Fruit fly (Drosophila melanogaster) whole organism, prepupa: ENCODE data around the gene MtnD.

Source experiments
- Blimp-1 ChIP-seq: fragments of 200-800 bp; sonication (Bioruptor generic); optimal IDR thresholded peaks from 3 replicates; lab custom pipeline; 2017; ENCODE audit warnings: missing biosample characterization, missing genetic modification characterization, mild to moderate bottlenecking, moderate library complexity, missing genetic modification reagents
- CG10631 ChIP-seq: fragments of 200-800 bp; sonication (Bioruptor generic); optimal IDR thresholded peaks from 2 replicates; lab custom pipeline; 2016; ENCODE audit warnings: missing biosample characterization, missing genetic modification characterization
- CG10669 ChIP-seq: fragments of 200-800 bp; sonication (Bioruptor generic); optimal IDR thresholded peaks from 3 replicates; lab custom pipeline; 2018; ENCODE audit warnings: missing biosample characterization, mild to moderate bottlenecking, missing genetic modification characterization, moderate library complexity
- CG11294 ChIP-seq: fragments of 200-800 bp; sonication (Bioruptor generic); IDR thresholded peaks from 2 replicates; pipeline ENCODE4 v1.3.6; 2022; ENCODE audit warnings: missing biosample characterization, missing genetic modification characterization
- CG11902 ChIP-seq: fragments of 200-800 bp; sonication (Bioruptor generic); optimal IDR thresholded peaks from 3 replicates; lab custom pipeline; 2016; ENCODE audit warnings: missing biosample characterization, missing genetic modification characterization
- CG15336 ChIP-seq: fragments of 200-800 bp; sonication (Bioruptor generic); IDR thresholded peaks from 2 replicates; pipeline ENCODE4 v1.3.6; 2022; ENCODE audit warnings: missing biosample characterization, missing genetic modification characterization
- CG16779 ChIP-seq: fragments of 200-800 bp; sonication (Bioruptor generic); optimal IDR thresholded peaks from 3 replicates; lab custom pipeline; 2017; ENCODE audit warnings: missing biosample characterization, mild to moderate bottlenecking, missing genetic modification characterization
- CG3032 ChIP-seq: fragments of 200-800 bp; optimal IDR thresholded peaks from 2 replicates; lab custom pipeline; 2019; ENCODE audit warnings: missing biosample characterization, mild to moderate bottlenecking, missing genetic modification characterization, moderate library complexity
- CG31627 ChIP-seq: fragments of 200-800 bp; sonication (Bioruptor generic); optimal IDR thresholded peaks from 3 replicates; lab custom pipeline; 2016; ENCODE audit warnings: missing biosample characterization, missing genetic modification characterization
- CG32006 ChIP-seq: fragments of 200-800 bp; sonication (Bioruptor generic); optimal IDR thresholded peaks from 3 replicates; lab custom pipeline; 2017; ENCODE audit warnings: missing biosample characterization, mild to moderate bottlenecking, missing genetic modification characterization
- CG4318 ChIP-seq: fragments of 200-800 bp; sonication (Bioruptor generic); optimal IDR thresholded peaks from 3 replicates; lab custom pipeline; 2017; ENCODE audit warnings: missing biosample characterization, mild to moderate bottlenecking, missing genetic modification characterization
- CG6276 ChIP-seq: fragments of 200-800 bp; sonication (Bioruptor generic); optimal IDR thresholded peaks from 2 replicates; lab custom pipeline; 2017; ENCODE audit warnings: missing biosample characterization, mild to moderate bottlenecking, missing genetic modification characterization
- CG6854 ChIP-seq: fragments of 200-800 bp; sonication (Bioruptor generic); optimal IDR thresholded peaks from 2 replicates; lab custom pipeline; 2017; ENCODE audit warnings: missing biosample characterization, mild to moderate bottlenecking, missing genetic modification characterization
- CG7368 ChIP-seq: fragments of 200-800 bp; sonication (Bioruptor generic); optimal IDR thresholded peaks from 3 replicates; lab custom pipeline; 2016; ENCODE audit warnings: missing biosample characterization, missing genetic modification characterization
- CG8119 ChIP-seq: fragments of 200-800 bp; sonication (Bioruptor generic); IDR thresholded peaks from 3 replicates; pipeline ENCODE4 v1.3.6; 2022; ENCODE audit warnings: missing biosample characterization, missing genetic modification characterization
- CG8319 ChIP-seq: fragments of 200-800 bp; sonication (Bioruptor generic); optimal IDR thresholded peaks from 3 replicates; lab custom pipeline; 2016; ENCODE audit warnings: missing biosample characterization, missing genetic modification characterization
- CG8632 ChIP-seq: fragments of 200-800 bp; sonication (Bioruptor generic); optimal IDR thresholded peaks from 3 replicates; lab custom pipeline; 2016; ENCODE audit warnings: missing biosample characterization, missing genetic modification characterization
- CG9139 ChIP-seq: fragments of 200-800 bp; sonication (Bioruptor generic); optimal IDR thresholded peaks from 3 replicates; lab custom pipeline; 2017; ENCODE audit warnings: missing biosample characterization, mild to moderate bottlenecking, missing genetic modification characterization
- Eip75B ChIP-seq: fragments of 200-800 bp; sonication (Bioruptor generic); optimal IDR thresholded peaks from 3 replicates; lab custom pipeline; 2016; ENCODE audit warnings: missing biosample characterization, missing genetic modification characterization
- Eip78C ChIP-seq: fragments of 200-800 bp; sonication (Bioruptor generic); peaks from one replicate; lab custom pipeline; 2016; ENCODE audit warnings: missing biosample characterization, missing genetic modification characterization
- Eip93F ChIP-seq: fragments of 200-800 bp; sonication (Bioruptor generic); optimal IDR thresholded peaks from 2 replicates; lab custom pipeline; 2016; ENCODE audit warnings: missing biosample characterization, mild to moderate bottlenecking, missing genetic modification characterization
- Ets21C ChIP-seq: fragments of 200-800 bp; sonication (Bioruptor generic); optimal IDR thresholded peaks from 3 replicates; lab custom pipeline; 2016; ENCODE audit warnings: missing biosample characterization, missing genetic modification characterization
- Ets96B ChIP-seq: fragments of 200-800 bp; optimal IDR thresholded peaks from 2 replicates; lab custom pipeline; 2019; ENCODE audit warnings: missing biosample characterization, mild to moderate bottlenecking, missing genetic modification characterization, moderate library complexity
- Gug ChIP-seq: fragments of 200-800 bp; sonication (Bioruptor generic); IDR thresholded peaks from 2 replicates; pipeline ENCODE4 v1.3.6; 2022; ENCODE audit warnings: missing biosample characterization, missing genetic modification characterization
- Hr38 ChIP-seq: sonication (Bioruptor generic); optimal IDR thresholded peaks from 2 replicates; lab custom pipeline; 2016; ENCODE audit warnings: missing biosample characterization, missing genetic modification characterization
- Hr39 ChIP-seq: fragments of 200-800 bp; sonication (Bioruptor generic); optimal IDR thresholded peaks from 2 replicates; lab custom pipeline; 2016; ENCODE audit warnings: missing biosample characterization, missing genetic modification characterization
- Hr4 ChIP-seq: fragments of 200-800 bp; sonication (Bioruptor generic); optimal IDR thresholded peaks from 3 replicates; lab custom pipeline; 2016; ENCODE audit warnings: missing biosample characterization, missing genetic modification characterization
- Lpt ChIP-seq: fragments of 200-800 bp; sonication (Bioruptor generic); optimal IDR thresholded peaks from 3 replicates; lab custom pipeline; 2016; ENCODE audit warnings: missing biosample characterization, missing genetic modification characterization
- Met ChIP-seq: fragments of 200-800 bp; sonication (Bioruptor generic); optimal IDR thresholded peaks from 3 replicates; lab custom pipeline; 2016; ENCODE audit warnings: missing biosample characterization, missing genetic modification characterization
- Smox ChIP-seq: fragments of 200-800 bp; sonication (Bioruptor generic); optimal IDR thresholded peaks from 3 replicates; lab custom pipeline; 2016; ENCODE audit warnings: missing biosample characterization, missing genetic modification characterization
- Sox15 ChIP-seq: fragments of 200-800 bp; sonication (Bioruptor generic); optimal IDR thresholded peaks from 3 replicates; lab custom pipeline; 2016; ENCODE audit warnings: missing biosample characterization, missing genetic modification characterization
- achi ChIP-seq: fragments of 200-800 bp; sonication (Bioruptor generic); optimal IDR thresholded peaks from 3 replicates; lab custom pipeline; 2016; ENCODE audit warnings: missing biosample characterization, missing genetic modification characterization
- acj6 ChIP-seq: fragments of 200-800 bp; sonication (Bioruptor generic); optimal IDR thresholded peaks from 3 replicates; lab custom pipeline; 2016; ENCODE audit warnings: missing biosample characterization, missing genetic modification characterization
- cyc ChIP-seq: fragments of 200-800 bp; sonication (Bioruptor generic); optimal IDR thresholded peaks from 3 replicates; lab custom pipeline; 2016; ENCODE audit warnings: missing biosample characterization, missing genetic modification characterization
- dsx ChIP-seq: fragments of 200-800 bp; optimal IDR thresholded peaks from 3 replicates; lab custom pipeline; 2019; ENCODE audit warnings: missing biosample characterization, mild to moderate bottlenecking, missing genetic modification characterization, moderate library complexity; ENCODE audit not compliant: poor library complexity, severe bottlenecking
- eg ChIP-seq: fragments of 200-800 bp; sonication (Bioruptor generic); IDR thresholded peaks from 3 replicates; pipeline ENCODE4 v1.3.6; 2022; ENCODE audit warnings: missing biosample characterization, missing genetic modification characterization
- fd85E ChIP-seq: fragments of 200-800 bp; sonication (Bioruptor generic); optimal IDR thresholded peaks from 3 replicates; lab custom pipeline; 2016; ENCODE audit warnings: missing biosample characterization, missing genetic modification characterization
- lz ChIP-seq: fragments of 200-800 bp; sonication (Bioruptor generic); optimal IDR thresholded peaks from 3 replicates; lab custom pipeline; 2016; ENCODE audit warnings: missing biosample characterization, missing genetic modification characterization
- net ChIP-seq: fragments of 200-800 bp; sonication (Bioruptor generic); optimal IDR thresholded peaks from 3 replicates; lab custom pipeline; 2016; ENCODE audit warnings: missing biosample characterization, missing genetic modification characterization
- pdm3 ChIP-seq: fragments of 200-800 bp; sonication (Bioruptor generic); optimal IDR thresholded peaks from 3 replicates; lab custom pipeline; 2016; ENCODE audit warnings: missing biosample characterization, missing genetic modification characterization
- salr ChIP-seq, 2 experiments: fragments of 200-800 bp; sonication (Bioruptor generic); optimal IDR thresholded peaks; 3 replicates each; lab custom pipeline; 2016 to 2018; ENCODE audit warnings: missing biosample characterization in 2 of 2, missing genetic modification characterization in 2 of 2, mild to moderate bottlenecking in 1 of 2
- svp ChIP-seq: fragments of 200-800 bp; sonication (Bioruptor generic); peaks from one replicate; lab custom pipeline; 2016; ENCODE audit warnings: missing biosample characterization, missing genetic modification characterization
- vri ChIP-seq: fragments of 200-800 bp; sonication (Bioruptor generic); optimal IDR thresholded peaks from 3 replicates; lab custom pipeline; 2016; ENCODE audit warnings: missing biosample characterization, mild to moderate bottlenecking, missing genetic modification characterization

The MtnD gene

dm6 chr3R:20556281-20557113 is 21.7 kb downstream of the MtnD start (continued):
- TF ChIP-seq CG4318 (GFP tag; lab: Kevin White, UChicago): peak; percentile 70
- peak; percentile 86 for TF ChIP-seq eg
- peak; percentile 36 for TF ChIP-seq CG6854 (GFP tag; lab: Kevin White, UChicago)
- peak; percentile 52 for TF ChIP-seq CG8632 (GFP tag; lab: Kevin White, UChicago)
- peak in 1 of 2 experiments; percentile 65 for TF ChIP-seq salr (GFP tag; optimal IDR thresholded peaks at IDR 0.05; lab: Kevin White, UChicago)
- TF ChIP-seq cyc (GFP tag; lab: Kevin White, UChicago): peak; percentile 67
- peak; percentile 72 for TF ChIP-seq CG10631 (GFP tag; lab: Kevin White, UChicago)
- peak; percentile 82 for TF ChIP-seq pdm3 (GFP tag; lab: Kevin White, UChicago)
- TF ChIP-seq net (GFP tag; lab: Kevin White, UChicago): peak; percentile 54
- TF ChIP-seq Hr38: no peak
- TF ChIP-seq CG16779 (tag; lab: Kevin White, UChicago): peak; percentile 78
- TF ChIP-seq Eip78C (GFP tag; lab: Kevin White, UChicago): peak; percentile 89
- TF ChIP-seq CG8119 (GFP tag; lab: Robert Waterston, UW): peak; percentile 65
- TF ChIP-seq Ets96B (tag; lab: Kevin White, UChicago): peak; percentile 52
- peak; percentile 88 for TF ChIP-seq CG6276 (GFP tag; lab: Kevin White, UChicago)
- peak; percentile 79 for TF ChIP-seq Gug (GFP tag; lab: Robert Waterston, UW)
- peak; percentile 74 for TF ChIP-seq CG7368
- peak; percentile 61 for TF ChIP-seq CG8319
- TF ChIP-seq Met (GFP tag; lab: Kevin White, UChicago): peak; percentile 75
- peak; percentile 86 for TF ChIP-seq svp (GFP tag; lab: Kevin White, UChicago)
- TF ChIP-seq CG31627 (GFP tag; lab: Kevin White, UChicago): peak; percentile 66
- TF ChIP-seq CG9139 (GFP tag; lab: Kevin White, UChicago): peak; percentile 93
- TF ChIP-seq Eip75B (GFP tag; lab: Kevin White, UChicago): peak; percentile 65
- TF ChIP-seq CG11902 (GFP tag; lab: Kevin White, UChicago): peak; percentile 50

- TF ChIP-seq CG6276 (GFP tag; lab: Kevin White, UChicago): peak; percentile 16
- TF ChIP-seq CG8632 (GFP tag; lab: Kevin White, UChicago): no peak
Observed at dm6 chr3R:20557114-20557414, 22.3 kb downstream of the MtnD start.

dm6 chr3R:20557415-20558105 is 22.8 kb downstream of the MtnD start, which contains the start of the genes DPCoAC and CG5180:
DPCoAC (minus strand) TSS chr3R:20557667.
CG5180 (plus strand) TSS chr3R:20557930.
- TF ChIP-seq Eip75B (GFP tag; lab: Kevin White, UChicago) (peak; percentile 32), lz (GFP tag; lab: Kevin White, UChicago) (peak; percentile 15), achi (peak; percentile 64), eg (peak; percentile 72), dsx (no peak), CG10669 (GFP tag; lab: Kevin White, UChicago) (peak; percentile 20), pdm3 (GFP tag; lab: Kevin White, UChicago) (peak; percentile 52), vri (GFP tag; lab: Kevin White, UChicago) (peak; percentile 70), CG10631 (GFP tag; lab: Kevin White, UChicago) (peak; percentile 72), CG32006 (GFP tag; lab: Kevin White, UChicago) (peak; percentile 65), Hr39 (peak; percentile 60), CG11294 (GFP tag; lab: Robert Waterston, UW) (peak; percentile 36; the same call in 1 of the 2 replicates), CG8319 (peak; percentile 20), Eip93F (GFP tag; lab: Kevin White, UChicago) (peak; percentile 45), acj6 (GFP tag; lab: Kevin White, UChicago) (peak; percentile 21), fd85E (GFP tag; lab: Kevin White, UChicago) (no peak), CG9139 (GFP tag; lab: Kevin White, UChicago) (peak; percentile 36), Hr4 (GFP tag; lab: Kevin White, UChicago) (peak; percentile 68), CG16779 (tag; lab: Kevin White, UChicago) (no peak), Sox15 (GFP tag; lab: Kevin White, UChicago) (peak; percentile 46), Lpt (no peak), CG8119 (GFP tag; lab: Robert Waterston, UW) (0 out of 3 replicates have a peak, but pooled peaks have one; percentile 27), CG8632 (GFP tag; lab: Kevin White, UChicago) (peak; percentile 18), Blimp-1 (GFP tag; lab: Kevin White, UChicago) (peak; percentile 12), svp (GFP tag; lab: Kevin White, UChicago) (peak; percentile 79), cyc (GFP tag; lab: Kevin White, UChicago) (peak; percentile 69), Smox (peak; percentile 51), Ets21C (peak; percentile 55), CG3032 (tag; lab: Kevin White, UChicago) (peak; percentile 55), CG15336 (GFP tag; lab: Robert Waterston, UW) (no peak), CG7368 (peak; percentile 19)
